Worm (Caenorhabditis elegans): ENCODE results near the gene F46G10.2.

- TF ChIP-seq nhr-77 (tag; optimal IDR thresholded peaks at IDR 0.05) (no peak), swsn-7 (tag; optimal IDR thresholded peaks at IDR 0.05) (no peak), pqm-1 (tag; optimal IDR thresholded peaks at IDR 0.05) (no peak), fkh-8 (tag; optimal IDR thresholded peaks at IDR 0.05) (no peak), nhr-90 (tag; optimal IDR thresholded peaks at IDR 0.05; ENCODE audit: poor library complexity) (no peak), snpc-4 (tag; optimal IDR thresholded peaks at IDR 0.05) (no peak), jun-1 (tag; optimal IDR thresholded peaks at IDR 0.05) (no peak), unc-86 (tag; optimal IDR thresholded peaks at IDR 0.05) (no peak), ztf-11 (tag; optimal IDR thresholded peaks at IDR 0.05) (no peak), nhr-11 (tag; optimal IDR thresholded peaks at IDR 0.05) (no peak), nhr-237 (tag; optimal IDR thresholded peaks at IDR 0.05) (no peak), nhr-12 (tag; optimal IDR thresholded peaks at IDR 0.05) (no peak), lin-39 (tag; optimal IDR thresholded peaks at IDR 0.05) (no peak), zip-4 (GFP tag; optimal IDR thresholded peaks at IDR 0.05) (no peak)
Measured at ce11 chrX:13362486-13362885, 39.7 kb downstream of the F46G10.2 start, which contains the start of gene C49F8.15.

All from whole organism, L1 larva.